Worm (Caenorhabditis elegans): ENCODE data around the gene cwp-2.

DNA sequence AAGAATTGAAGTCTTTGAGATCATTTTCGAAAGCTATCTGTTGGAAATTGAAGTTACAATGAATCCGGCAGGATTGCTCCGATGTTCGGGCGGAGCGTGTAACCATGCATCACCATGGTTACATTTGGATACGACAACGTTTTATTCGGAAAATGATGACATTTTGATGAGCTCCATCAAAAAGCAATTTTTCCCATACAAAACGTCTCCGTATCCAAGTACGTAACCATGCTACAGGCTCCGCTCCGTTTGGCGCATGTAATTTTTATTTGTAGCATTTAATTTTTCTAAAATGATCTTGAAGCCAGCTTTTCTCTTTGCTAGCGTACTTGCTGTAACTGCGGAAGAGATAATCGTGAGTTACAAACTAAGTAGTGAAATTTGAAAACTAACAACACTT is at the start of gene cwp-2, which contains the start of gene cwp-3:
- no peak for TF ChIP-seq fkh-6 (tag; optimal IDR thresholded peaks at IDR 0.05)
- TF ChIP-seq lin-11 (tag; optimal IDR thresholded peaks at IDR 0.05), result no peak
- no peak for TF ChIP-seq syd-9 (tag; optimal IDR thresholded peaks at IDR 0.05)
- no peak for TF ChIP-seq pha-4 (tag; optimal IDR thresholded peaks at IDR 0.05)
- no peak for TF ChIP-seq rnt-1 (tag; optimal IDR thresholded peaks at IDR 0.05)
- no peak for TF ChIP-seq ama-1 (optimal IDR thresholded peaks at IDR 0.05)
- TF ChIP-seq hlh-8 (tag; optimal IDR thresholded peaks at IDR 0.05), result no peak
- TF ChIP-seq pqm-1 (tag; optimal IDR thresholded peaks at IDR 0.05), result no peak

All from whole organism, late embryonic.